Fruit fly (Drosophila melanogaster) whole organism, prepupa: ENCODE results near the gene CG31689.

Experiments used
- CG11762 ChIP-seq: fragments of 200-800 bp; sonication (Bioruptor generic); optimal IDR thresholded peaks from 3 replicates; lab custom pipeline; 2016; ENCODE audit warnings: missing biosample characterization, missing genetic modification characterization; ENCODE audit not compliant: insufficient read depth
- CG11902 ChIP-seq: fragments of 200-800 bp; sonication (Bioruptor generic); optimal IDR thresholded peaks from 3 replicates; lab custom pipeline; 2016; ENCODE audit warnings: missing biosample characterization, missing genetic modification characterization
- CG16779 ChIP-seq: fragments of 200-800 bp; sonication (Bioruptor generic); optimal IDR thresholded peaks from 3 replicates; lab custom pipeline; 2017; ENCODE audit warnings: missing biosample characterization, mild to moderate bottlenecking, missing genetic modification characterization
- cyc ChIP-seq: fragments of 200-800 bp; sonication (Bioruptor generic); optimal IDR thresholded peaks from 3 replicates; lab custom pipeline; 2016; ENCODE audit warnings: missing biosample characterization, missing genetic modification characterization
- fd59A ChIP-seq: fragments of 200-800 bp; sonication (Bioruptor generic); optimal IDR thresholded peaks from 2 replicates; lab custom pipeline; 2017; ENCODE audit warnings: missing biosample characterization, mild to moderate bottlenecking, missing genetic modification characterization, missing genetic modification reagents

- TF ChIP-seq fd59A (GFP tag; lab: Kevin White, UChicago) (no peak), CG16779 (tag; lab: Kevin White, UChicago) (no peak), CG11902 (GFP tag; lab: Kevin White, UChicago) (no peak), cyc (GFP tag; lab: Kevin White, UChicago) (no peak), CG11762 (GFP tag; lab: Kevin White, UChicago) (no peak)
Measured at dm6 chr2L:2782790-2783189, 57.3 kb downstream of the CG31689 start.
